Worm (Caenorhabditis elegans) whole organism, late embryonic: ENCODE measurements around the gene cyp-33C5.

Source experiments
- F13H6.1 ChIP-seq: sonication (generic microtip); optimal IDR thresholded peaks from 2 replicates; lab custom pipeline; 2016; ENCODE audit warnings: missing genetic modification characterization, missing compliant biosample characterization
- K09A11.1 ChIP-seq: sonication (generic microtip); optimal IDR thresholded peaks from 2 replicates; lab custom pipeline; 2017; ENCODE audit warnings: antibody characterized with exemption, mild to moderate bottlenecking, missing genetic modification characterization, missing compliant biosample characterization; ENCODE audit not compliant: insufficient read depth
- Y22D7AL.16 ChIP-seq: sonication (generic microtip); optimal IDR thresholded peaks from 2 replicates; lab custom pipeline; 2016; ENCODE audit warnings: missing genetic modification characterization, missing compliant biosample characterization
- ama-1 ChIP-seq: fragments of 150-350 bp; optimal IDR thresholded peaks from 2 replicates; lab custom pipeline; 2014
- dmd-4 ChIP-seq: sonication (generic microtip); optimal IDR thresholded peaks from 2 replicates; lab custom pipeline; 2016; ENCODE audit warnings: borderline replicate concordance, missing genetic modification characterization, missing compliant biosample characterization
- elt-2 ChIP-seq: sonication (generic microtip); optimal IDR thresholded peaks from 2 replicates; lab custom pipeline; 2016; ENCODE audit warnings: missing genetic modification reagents, missing genetic modification characterization, missing compliant biosample characterization
- fkh-10 ChIP-seq: fragments of 150-350 bp; optimal IDR thresholded peaks from 2 replicates; lab custom pipeline; 2014; ENCODE audit warnings: missing biosample characterization, missing genetic modification reagents, missing genetic modification characterization
- hlh-6 ChIP-seq: sonication (generic microtip); optimal IDR thresholded peaks from 2 replicates; lab custom pipeline; 2016; ENCODE audit warnings: missing genotype, missing genetic modification characterization, missing compliant biosample characterization
- nfya-1 ChIP-seq: sonication (generic microtip); optimal IDR thresholded peaks from 2 replicates; lab custom pipeline; 2017; ENCODE audit warnings: missing genetic modification characterization, mild to moderate bottlenecking, missing compliant biosample characterization, antibody characterized with exemption, moderate library complexity
- pag-3 ChIP-seq: sonication (generic microtip); optimal IDR thresholded peaks from 2 replicates; lab custom pipeline; 2016; ENCODE audit warnings: missing compliant biosample characterization, missing genetic modification characterization, borderline replicate concordance
- pat-9 ChIP-seq: fragments of 200-800 bp; sonication (Bioruptor generic); optimal IDR thresholded peaks from 2 replicates; lab custom pipeline; 2018; ENCODE audit warnings: mild to moderate bottlenecking, missing genetic modification characterization, moderate library complexity, missing compliant biosample characterization
- sox-4 ChIP-seq: sonication (generic microtip); optimal IDR thresholded peaks from 2 replicates; lab custom pipeline; 2017; ENCODE audit warnings: mild to moderate bottlenecking, missing genetic modification characterization, inconsistent platforms, missing compliant biosample characterization

DNA sequence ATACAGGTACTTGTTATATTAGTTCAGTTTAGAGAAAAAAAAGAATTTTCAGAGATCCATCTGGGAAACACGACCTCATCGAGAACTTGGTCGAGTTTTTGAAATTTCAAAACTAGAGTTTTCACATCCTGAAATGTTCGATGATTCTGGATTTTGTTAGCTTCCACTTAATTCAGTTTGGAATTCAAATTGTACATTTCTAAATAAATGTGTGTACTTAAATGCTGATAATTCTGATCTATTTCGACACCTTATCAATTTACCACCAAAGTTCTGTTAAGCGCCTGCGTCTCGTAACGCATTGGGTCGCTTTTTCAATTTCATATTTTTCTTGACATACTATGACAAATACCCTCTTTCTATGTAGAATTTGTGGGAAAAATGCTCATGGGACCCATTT lies 49.8 kb downstream of the cyp-33C5 start, which contains the start of gene nhr-226:
- TF ChIP-seq pat-9 (tag; lab: Kevin White, UChicago) (no peak), fkh-10 (no peak), F13H6.1 (no peak), nfya-1 (tag; lab: Kevin White, UChicago) (no peak), hlh-6 (no peak), ama-1 (no peak), pag-3 (tag; lab: Kevin White, UChicago) (no peak), dmd-4 (tag; lab: Kevin White, UChicago) (no peak), sox-4 (no peak), K09A11.1 (tag; lab: Kevin White, UChicago) (no peak), Y22D7AL.16 (tag; lab: Kevin White, UChicago) (no peak), elt-2 (tag; lab: Kevin White, UChicago) (no peak)
